Fruit fly (Drosophila melanogaster): ENCODE data around the gene CG32512.

The CG32512 gene

dm6 chrX:21106269-21106668, 38.9 kb upstream of the CG32512 start, which contains the start of gene CG1503 (continued):
- no peak for TF ChIP-seq CrebB (tag; optimal IDR thresholded peaks at IDR 0.05)
- no peak for TF ChIP-seq bsh (GFP tag; optimal IDR thresholded peaks at IDR 0.05)
- no peak for TF ChIP-seq CG17359 (tag; optimal IDR thresholded peaks at IDR 0.05)
- no peak for TF ChIP-seq BEAF-32 (GFP tag; optimal IDR thresholded peaks at IDR 0.05)
- no peak for TF ChIP-seq gcm2 (GFP tag; optimal IDR thresholded peaks at IDR 0.05)
- TF ChIP-seq tx (GFP tag; optimal IDR thresholded peaks at IDR 0.05), result no peak

DNA sequence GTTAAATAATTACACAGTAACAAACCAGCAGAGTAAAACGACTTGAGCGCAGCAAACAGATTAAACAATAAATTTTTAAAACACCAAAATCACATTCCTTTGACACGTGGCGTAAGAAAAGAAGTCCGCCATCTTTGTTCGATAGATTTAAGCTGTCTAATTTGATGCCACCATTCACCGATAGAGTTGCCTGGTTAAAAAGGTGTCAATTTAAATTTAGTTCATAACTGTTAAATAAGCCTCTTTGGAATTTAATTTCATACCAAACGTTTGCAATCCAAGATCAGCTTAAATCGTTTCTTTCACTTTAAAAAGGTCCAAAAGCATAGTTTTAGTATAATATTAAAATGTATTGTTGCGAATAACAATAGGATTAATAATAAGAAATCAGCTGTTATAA, 34.8 kb upstream of the CG32512 start, which contains the start of gene CG15446:
Gene CG15446 (minus strand): TSS at position 101 of the 400 bp plus-strand sequence.
- peak; percentile 26 for TF ChIP-seq sens (GFP tag)
- TF ChIP-seq CG33213 (GFP tag; optimal IDR thresholded peaks at IDR 0.05), result no peak

- TF ChIP-seq H15 (GFP tag; IDR thresholded peaks at IDR 0.05), result no peak
- peak; percentile 56 for TF ChIP-seq Deaf1 (tag; optimal IDR thresholded peaks at IDR 0.05)
These were observed 26.2 kb upstream of the CG32512 start, which contains the start of gene stg1 for dm6 chrX:21093544-21093943. Gene stg1, plus strand, starts transcription at chrX:21093844.

- peak in 1 of 2 experiments; percentile 61 for TF ChIP-seq Dfd (GFP tag; optimal IDR thresholded peaks at IDR 0.05)
- TF ChIP-seq CG8290 (GFP tag; optimal IDR thresholded peaks at IDR 0.05), result peak; percentile 59
- peak in 1 of 2 experiments; percentile 55 for TF ChIP-seq CG8290 (tag; optimal IDR thresholded peaks at IDR 0.05)
- peak; percentile 67 for TF ChIP-seq stwl (tag; optimal IDR thresholded peaks at IDR 0.05)
- peak; percentile 93 for TF ChIP-seq CG31365 (tag; optimal IDR thresholded peaks at IDR 0.05)
- TF ChIP-seq Ets65A (GFP tag), result peak; percentile 22
- 0 out of 3 replicates have a peak, but pooled peaks have one; percentile 47 for TF ChIP-seq CG2199 (GFP tag; IDR thresholded peaks at IDR 0.05)
- no peak for TF ChIP-seq CG12942 (GFP tag; optimal IDR thresholded peaks at IDR 0.05)
- TF ChIP-seq sens (GFP tag), result peak; percentile 7
- no peak for TF ChIP-seq ssp (GFP tag; IDR thresholded peaks at IDR 0.05)
- 0 out of 3 replicates have a peak, but pooled peaks have one; percentile 27 for TF ChIP-seq CG6791 (GFP tag; IDR thresholded peaks at IDR 0.05; ENCODE audit: partially characterized antibody)
These were observed 15.9 kb upstream of the CG32512 start for dm6 chrX:21083246-21083645.

- TF ChIP-seq Oaz (GFP tag; IDR thresholded peaks at IDR 0.05) (no peak), CG14860 (GFP tag; IDR thresholded peaks at IDR 0.05; ENCODE audit: partially characterized antibody) (no peak), CG4617 (GFP tag; optimal IDR thresholded peaks at IDR 0.05; ENCODE audit: borderline replicate concordance) (no peak), chn (GFP tag; optimal IDR thresholded peaks at IDR 0.05) (no peak), CG10321 (GFP tag; IDR thresholded peaks at IDR 0.05) (peak; percentile 67; the same call in 1 of the 2 replicates), CG5953 (GFP tag; IDR thresholded peaks at IDR 0.05) (no peak), CG15479 (GFP tag; optimal IDR thresholded peaks at IDR 0.05) (no peak), CG12104 (GFP tag; optimal IDR thresholded peaks at IDR 0.05) (no peak), Fer1 (GFP tag; optimal IDR thresholded peaks at IDR 0.05) (no peak), CG14014 (GFP tag; IDR thresholded peaks at IDR 0.05) (no peak), CG2120 (GFP tag; optimal IDR thresholded peaks at IDR 0.05) (no peak), tgo (GFP tag; IDR thresholded peaks at IDR 0.05) (no peak), tna (GFP tag; IDR thresholded peaks at IDR 0.05; ENCODE audit: partially characterized antibody) (no peak), Aef1 (GFP tag; IDR thresholded peaks at IDR 0.05) (no peak), gfzf (GFP tag; optimal IDR thresholded peaks at IDR 0.05) (peak; percentile 13), CG1603 (tag; optimal IDR thresholded peaks at IDR 0.05) (no peak), stwl (tag; optimal IDR thresholded peaks at IDR 0.05) (peak; percentile 70), CG8281 (tag; optimal IDR thresholded peaks at IDR 0.05) (no peak), CG12769 (tag; optimal IDR thresholded peaks at IDR 0.05) (no peak), nom (GFP tag; optimal IDR thresholded peaks at IDR 0.05) (no peak), CG3995 (GFP tag; optimal IDR thresholded peaks at IDR 0.05) (no peak), az2 (GFP tag; optimal IDR thresholded peaks at IDR 0.05) (no peak), HLH4C (GFP tag; IDR thresholded peaks at IDR 0.05; ENCODE audit: partially characterized antibody) (no peak), CG2199 (GFP tag; IDR thresholded peaks at IDR 0.05) (peak; percentile 15; the same call in 1 of the 3 replicates), CG11560 (tag; IDR thresholded peaks at IDR 0.05) (no peak), pnt (GFP tag; optimal IDR thresholded peaks at IDR 0.05) (no peak), CG15696 (tag; optimal IDR thresholded peaks at IDR 0.05) (no peak)
These were observed 13.0 kb upstream of the CG32512 start for dm6 chrX:21080335-21080734.

Measured in whole organism, embryonic.